Fruit fly (Drosophila melanogaster) whole organism, adult: ENCODE measurements around the gene raw.

Experiments used
- CG11617 ChIP-seq: fragments of 200-800 bp; sonication (Bioruptor generic); optimal IDR thresholded peaks from 2 replicates; lab custom pipeline; 2017; ENCODE audit warnings: mild to moderate bottlenecking, missing biosample characterization, missing genetic modification reagents, missing genetic modification characterization
- CG12768 ChIP-seq: fragments of 200-800 bp; sonication (Bioruptor generic); optimal IDR thresholded peaks from 2 replicates; lab custom pipeline; 2017; ENCODE audit warnings: missing biosample characterization, missing genetic modification characterization, mild to moderate bottlenecking, moderate library complexity, missing genetic modification reagents
- CG14711 ChIP-seq: fragments of 200-800 bp; sonication (Bioruptor generic); optimal IDR thresholded peaks from 2 replicates; lab custom pipeline; 2018; ENCODE audit warnings: missing biosample characterization, mild to moderate bottlenecking, missing genetic modification characterization, moderate library complexity
- CG33017 ChIP-seq: fragments of 200-800 bp; sonication (Bioruptor generic); optimal IDR thresholded peaks from 2 replicates; lab custom pipeline; 2018; ENCODE audit warnings: missing biosample characterization, mild to moderate bottlenecking, missing genetic modification characterization, moderate library complexity
- CG7101 ChIP-seq: fragments of 200-800 bp; sonication (Bioruptor generic); optimal IDR thresholded peaks from 2 replicates; lab custom pipeline; 2018; ENCODE audit warnings: missing biosample characterization, mild to moderate bottlenecking, missing genetic modification characterization, moderate library complexity
- Clk ChIP-seq: fragments of 200-800 bp; sonication (Bioruptor generic); optimal IDR thresholded peaks from 2 replicates; lab custom pipeline; 2017; ENCODE audit warnings: missing biosample characterization, missing genetic modification characterization
- Crg-1 ChIP-seq: fragments of 200-800 bp; sonication (Bioruptor generic); optimal IDR thresholded peaks from 2 replicates; lab custom pipeline; 2016; ENCODE audit warnings: missing biosample characterization, missing genetic modification characterization
- Mnt ChIP-seq: fragments of 200-800 bp; sonication (Bioruptor generic); optimal IDR thresholded peaks from 2 replicates; lab custom pipeline; 2016; ENCODE audit warnings: missing biosample characterization, mild to moderate bottlenecking, missing genetic modification characterization
- bab1 ChIP-seq: fragments of 200-800 bp; sonication (Bioruptor generic); optimal IDR thresholded peaks from 3 replicates; lab custom pipeline; 2019; ENCODE audit warnings: missing biosample characterization, mild to moderate bottlenecking, missing genetic modification characterization, moderate library complexity
- kay ChIP-seq: fragments of 200-800 bp; sonication (Bioruptor generic); peaks from one replicate; lab custom pipeline; 2016; ENCODE audit warnings: missing biosample characterization, missing genetic modification characterization, borderline replicate concordance
- ovo ChIP-seq: fragments of 200-800 bp; sonication (Bioruptor generic); optimal IDR thresholded peaks from 2 replicates; lab custom pipeline; 2016; ENCODE audit warnings: missing biosample characterization, missing genetic modification characterization
- pad ChIP-seq: fragments of 200-800 bp; sonication (Bioruptor generic); optimal IDR thresholded peaks from 3 replicates; lab custom pipeline; 2017; ENCODE audit warnings: missing biosample characterization, missing genetic modification characterization, mild to moderate bottlenecking, moderate library complexity, missing genetic modification reagents
- tj ChIP-seq: fragments of 200-800 bp; sonication (Bioruptor generic); optimal IDR thresholded peaks from 3 replicates; lab custom pipeline; 2017; ENCODE audit warnings: missing biosample characterization, mild to moderate bottlenecking, missing genetic modification characterization, moderate library complexity

- TF ChIP-seq CG14711 (tag; lab: Kevin White, UChicago) (no peak), bab1 (GFP tag; lab: Kevin White, UChicago) (no peak), Crg-1 (GFP tag; lab: Kevin White, UChicago) (no peak), tj (no peak), kay (GFP tag; lab: Kevin White, UChicago) (no peak), pad (no peak), CG7101 (tag; lab: Kevin White, UChicago) (no peak), CG11617 (GFP tag; lab: Kevin White, UChicago) (no peak), Clk (no peak), CG12768 (GFP tag; lab: Kevin White, UChicago) (no peak), ovo (GFP tag; lab: Kevin White, UChicago) (no peak), CG33017 (tag; lab: Kevin White, UChicago) (no peak), Mnt (no peak)
Measured at dm6 chr2L:8678955-8679354, 61.5 kb downstream of the raw start.
